Fruit fly (Drosophila melanogaster) whole organism, embryonic: Measurements from ENCODE around the gene CG43401.

ENCODE experiments used
- ATbp ChIP-seq: fragments of 200-800 bp; sonication (Bioruptor generic); optimal IDR thresholded peaks from 2 replicates; lab custom pipeline; 2017; ENCODE audit warnings: missing biosample characterization, mild to moderate bottlenecking, missing genetic modification characterization, missing genetic modification reagents
- Abd-B ChIP-seq: fragments of 200-800 bp; sonication (Bioruptor generic); optimal IDR thresholded peaks from 2 replicates; lab custom pipeline; 2018; ENCODE audit warnings: missing biosample characterization, mild to moderate bottlenecking, missing genetic modification characterization, moderate library complexity
- BEAF-32 ChIP-seq: fragments of 200-800 bp; sonication (Bioruptor generic); optimal IDR thresholded peaks from 3 replicates; lab custom pipeline; 2017; ENCODE audit warnings: missing biosample characterization, missing genetic modification characterization, mild to moderate bottlenecking, moderate library complexity, missing genetic modification reagents
- Blimp-1 ChIP-seq: fragments of 200-800 bp; sonication (Bioruptor generic); optimal IDR thresholded peaks from 3 replicates; lab custom pipeline; 2018; ENCODE audit warnings: missing biosample characterization, missing genetic modification characterization, mild to moderate bottlenecking, moderate library complexity, missing genetic modification reagents
- CG11504 ChIP-seq: fragments of 200-800 bp; sonication (Bioruptor generic); optimal IDR thresholded peaks from 3 replicates; lab custom pipeline; 2019; ENCODE audit warnings: missing biosample characterization, mild to moderate bottlenecking, missing genetic modification characterization, moderate library complexity
- CG11723 ChIP-seq: fragments of 200-800 bp; sonication (Bioruptor generic); optimal IDR thresholded peaks from 2 replicates; lab custom pipeline; 2017; ENCODE audit warnings: missing biosample characterization, mild to moderate bottlenecking, missing genetic modification characterization
- CG12769 ChIP-seq: fragments of 200-800 bp; sonication (Bioruptor generic); optimal IDR thresholded peaks from 2 replicates; lab custom pipeline; 2019; ENCODE audit warnings: missing biosample characterization, mild to moderate bottlenecking, missing genetic modification characterization, moderate library complexity
- CG13424 ChIP-seq: fragments of 200-800 bp; sonication (Bioruptor generic); optimal IDR thresholded peaks from 2 replicates; lab custom pipeline; 2019; ENCODE audit warnings: missing biosample characterization, mild to moderate bottlenecking, missing genetic modification characterization, moderate library complexity
- CG16779 ChIP-seq: fragments of 200-800 bp; sonication (Bioruptor generic); IDR thresholded peaks from 2 replicates; pipeline ENCODE4 v1.3.6; 2022; ENCODE audit warnings: missing biosample characterization, missing genetic modification characterization
- CG17912 ChIP-seq: fragments of 200-800 bp; sonication (Bioruptor generic); optimal IDR thresholded peaks from 2 replicates; lab custom pipeline; 2018; ENCODE audit warnings: missing biosample characterization, mild to moderate bottlenecking, missing genetic modification characterization
- CG2120 ChIP-seq: fragments of 200-800 bp; sonication (Bioruptor generic); optimal IDR thresholded peaks from 3 replicates; lab custom pipeline; 2016; ENCODE audit warnings: missing biosample characterization, missing genetic modification characterization
- CG2889 ChIP-seq: fragments of 200-800 bp; sonication (Bioruptor generic); IDR thresholded peaks from 3 replicates; pipeline ENCODE4 v1.3.6; 2022; ENCODE audit warnings: missing biosample characterization, missing genetic modification characterization
- CG30431 ChIP-seq: fragments of 200-800 bp; sonication (Bioruptor generic); optimal IDR thresholded peaks from 2 replicates; lab custom pipeline; 2017; ENCODE audit warnings: missing biosample characterization, missing genetic modification characterization
- CG33557 ChIP-seq: fragments of 200-800 bp; sonication (Bioruptor generic); optimal IDR thresholded peaks from 2 replicates; lab custom pipeline; 2019; ENCODE audit warnings: missing biosample characterization, mild to moderate bottlenecking, missing genetic modification characterization, moderate library complexity
- CG34422 ChIP-seq: fragments of 200-800 bp; sonication (Bioruptor generic); IDR thresholded peaks from 3 replicates; pipeline ENCODE4 v1.3.6; 2022; ENCODE audit warnings: missing biosample characterization, missing genetic modification characterization
- CG3995 ChIP-seq: fragments of 200-800 bp; sonication (Bioruptor generic); optimal IDR thresholded peaks from 3 replicates; lab custom pipeline; 2016; ENCODE audit warnings: missing biosample characterization, missing genetic modification characterization
- CG6175 ChIP-seq: fragments of 200-800 bp; sonication (Bioruptor generic); IDR thresholded peaks from 3 replicates; pipeline ENCODE4 v1.3.6; 2022; ENCODE audit warnings: missing biosample characterization, missing genetic modification characterization
- CG7372 ChIP-seq: fragments of 200-800 bp; sonication (Bioruptor generic); IDR thresholded peaks from 2 replicates; pipeline ENCODE4 v1.3.6; 2022; ENCODE audit warnings: missing biosample characterization, missing genetic modification characterization
- CG7556 ChIP-seq: fragments of 200-800 bp; sonication (Bioruptor generic); optimal IDR thresholded peaks from 2 replicates; lab custom pipeline; 2017; ENCODE audit warnings: missing biosample characterization, mild to moderate bottlenecking, missing genetic modification characterization
- CG7745 ChIP-seq: fragments of 200-800 bp; sonication (Bioruptor generic); optimal IDR thresholded peaks from 2 replicates; lab custom pipeline; 2018; ENCODE audit warnings: missing biosample characterization, mild to moderate bottlenecking, missing genetic modification characterization, moderate library complexity
- CG7786 ChIP-seq: fragments of 200-800 bp; sonication (Bioruptor generic); optimal IDR thresholded peaks from 2 replicates; lab custom pipeline; 2016; ENCODE audit warnings: missing biosample characterization, missing genetic modification characterization
- CG8765 ChIP-seq: fragments of 200-800 bp; sonication (Bioruptor generic); IDR thresholded peaks from 2 replicates; pipeline ENCODE4 v1.3.6; 2022; ENCODE audit warnings: missing biosample characterization, missing genetic modification characterization
- CG9817 ChIP-seq: fragments of 200-800 bp; sonication (Bioruptor generic); optimal IDR thresholded peaks from 2 replicates; lab custom pipeline; 2018; ENCODE audit warnings: missing biosample characterization, mild to moderate bottlenecking, missing genetic modification characterization, moderate library complexity
- Chrac-16 ChIP-seq: fragments of 200-800 bp; sonication (Bioruptor generic); optimal IDR thresholded peaks from 3 replicates; lab custom pipeline; 2016; ENCODE audit warnings: missing biosample characterization, missing genetic modification characterization
- D19B ChIP-seq: fragments of 200-800 bp; sonication (Bioruptor generic); optimal IDR thresholded peaks from 2 replicates; lab custom pipeline; 2017; ENCODE audit warnings: missing biosample characterization, mild to moderate bottlenecking, missing genetic modification characterization
- Dref ChIP-seq: fragments of 200-800 bp; sonication (Bioruptor generic); IDR thresholded peaks from 2 replicates; pipeline ENCODE4 v1.3.6; 2022; ENCODE audit warnings: missing biosample characterization, missing genetic modification characterization
- E2f2 ChIP-seq: fragments of 200-800 bp; sonication (Bioruptor generic); IDR thresholded peaks from 2 replicates; pipeline ENCODE4 v1.3.6; 2022; ENCODE audit warnings: missing biosample characterization, missing genetic modification characterization
- Hey ChIP-seq: fragments of 200-800 bp; sonication (Bioruptor generic); optimal IDR thresholded peaks from 3 replicates; lab custom pipeline; 2018; ENCODE audit warnings: missing biosample characterization, mild to moderate bottlenecking, missing genetic modification characterization
- Jarid2 ChIP-seq: fragments of 200-800 bp; sonication (Bioruptor generic); optimal IDR thresholded peaks from 3 replicates; lab custom pipeline; 2017; ENCODE audit warnings: mild to moderate bottlenecking, missing biosample characterization, missing genetic modification reagents, missing genetic modification characterization
- Mrtf ChIP-seq: fragments of 200-800 bp; sonication (Bioruptor generic); IDR thresholded peaks from 3 replicates; pipeline ENCODE4 v1.3.6; 2022; ENCODE audit warnings: missing biosample characterization, missing genetic modification characterization
- Poxn ChIP-seq: fragments of 200-800 bp; sonication (Bioruptor generic); IDR thresholded peaks from 2 replicates; pipeline ENCODE4 v1.3.6; 2022; ENCODE audit warnings: missing biosample characterization, missing genetic modification characterization
- Rfx ChIP-seq: fragments of 200-800 bp; sonication (Bioruptor generic); IDR thresholded peaks from 2 replicates; pipeline ENCODE4 v1.3.6; 2022; ENCODE audit warnings: missing biosample characterization, missing genetic modification characterization
- TFAM ChIP-seq: fragments of 200-800 bp; sonication (Bioruptor generic); optimal IDR thresholded peaks from 2 replicates; lab custom pipeline; 2017; ENCODE audit warnings: missing biosample characterization, missing genetic modification characterization, inconsistent platforms
- Taf1 ChIP-seq: fragments of 200-800 bp; sonication (Bioruptor generic); IDR thresholded peaks from 2 replicates; pipeline ENCODE4 v1.3.6; 2022; ENCODE audit warnings: missing biosample characterization, missing genetic modification characterization
- ac ChIP-seq: fragments of 200-800 bp; sonication (Bioruptor generic); optimal IDR thresholded peaks from 3 replicates; lab custom pipeline; 2017; ENCODE audit warnings: missing biosample characterization, mild to moderate bottlenecking, missing genetic modification characterization
- caup ChIP-seq: fragments of 200-800 bp; sonication (Bioruptor generic); optimal IDR thresholded peaks from 3 replicates; lab custom pipeline; 2017; ENCODE audit warnings: missing biosample characterization, mild to moderate bottlenecking, missing genetic modification characterization, moderate library complexity; ENCODE audit not compliant: severe bottlenecking
- chn ChIP-seq: fragments of 200-800 bp; sonication (Bioruptor generic); optimal IDR thresholded peaks from 2 replicates; lab custom pipeline; 2016; ENCODE audit warnings: missing biosample characterization, missing genetic modification characterization
- ci ChIP-seq: fragments of 200-800 bp; sonication (Bioruptor generic); IDR thresholded peaks from 3 replicates; pipeline ENCODE4 v1.3.6; 2022; ENCODE audit warnings: missing biosample characterization, missing genetic modification characterization
- ftz-f1 ChIP-seq: fragments of 200-800 bp; sonication (Bioruptor generic); optimal IDR thresholded peaks from 2 replicates; lab custom pipeline; 2016; ENCODE audit warnings: missing biosample characterization, missing genetic modification characterization
- gce ChIP-seq: fragments of 200-800 bp; sonication (Bioruptor generic); IDR thresholded peaks from 3 replicates; pipeline ENCODE4 v1.3.6; 2022; ENCODE audit warnings: missing biosample characterization, missing genetic modification characterization
- gfzf ChIP-seq: fragments of 200-800 bp; sonication (Bioruptor generic); optimal IDR thresholded peaks from 2 replicates; lab custom pipeline; 2016; ENCODE audit warnings: missing biosample characterization, mild to moderate bottlenecking, missing genetic modification characterization, moderate library complexity
- hb ChIP-seq: fragments of 200-800 bp; sonication (Bioruptor generic); IDR thresholded peaks from 3 replicates; pipeline ENCODE4 v1.3.6; 2022; ENCODE audit warnings: missing biosample characterization, missing genetic modification characterization; ENCODE audit not compliant: partially characterized antibody
- ken ChIP-seq: fragments of 200-800 bp; sonication (Bioruptor generic); IDR thresholded peaks from 3 replicates; pipeline ENCODE4 v1.3.6; 2022; ENCODE audit warnings: missing biosample characterization, missing genetic modification characterization
- klu ChIP-seq: fragments of 200-800 bp; sonication (Bioruptor generic); IDR thresholded peaks from 2 replicates; pipeline ENCODE4 v1.3.6; 2022; ENCODE audit warnings: missing biosample characterization, missing genetic modification characterization
- knrl ChIP-seq: fragments of 200-800 bp; sonication (Bioruptor generic); IDR thresholded peaks from 3 replicates; pipeline ENCODE4 v1.3.6; 2022; ENCODE audit warnings: missing biosample characterization, missing genetic modification characterization; ENCODE audit not compliant: partially characterized antibody
- maf-S ChIP-seq: fragments of 200-800 bp; sonication (Bioruptor generic); optimal IDR thresholded peaks from 2 replicates; lab custom pipeline; 2016; ENCODE audit warnings: missing biosample characterization, missing genetic modification characterization
- pita ChIP-seq: fragments of 200-800 bp; sonication (Bioruptor generic); optimal IDR thresholded peaks from 2 replicates; lab custom pipeline; 2017; ENCODE audit warnings: missing biosample characterization, mild to moderate bottlenecking, missing genetic modification characterization
- sim ChIP-seq: fragments of 200-800 bp; sonication (Bioruptor generic); IDR thresholded peaks from 2 replicates; pipeline ENCODE4 v1.3.6; 2022; ENCODE audit warnings: missing biosample characterization, missing genetic modification characterization
- sima ChIP-seq: fragments of 200-800 bp; sonication (Bioruptor generic); optimal IDR thresholded peaks from 2 replicates; lab custom pipeline; 2016; ENCODE audit warnings: missing biosample characterization, missing genetic modification characterization
- sisA ChIP-seq: fragments of 200-800 bp; sonication (Bioruptor generic); IDR thresholded peaks from 2 replicates; pipeline ENCODE4 v1.3.6; 2022; ENCODE audit warnings: missing biosample characterization, missing genetic modification characterization
- sob ChIP-seq: fragments of 200-800 bp; sonication (Bioruptor generic); IDR thresholded peaks from 2 replicates; pipeline ENCODE4 v1.3.6; 2022; ENCODE audit warnings: missing biosample characterization, missing genetic modification characterization
- stc ChIP-seq: fragments of 200-800 bp; sonication (Bioruptor generic); IDR thresholded peaks from 2 replicates; pipeline ENCODE4 v1.3.6; 2022; ENCODE audit warnings: missing biosample characterization, missing genetic modification characterization

CG43401 gene

dm6 chr2L:1470009-1470408 lies 41.7 kb downstream of the CG43401 start (continued):
- TF ChIP-seq CG7372 (GFP tag; lab: Robert Waterston, UW), result no peak
- TF ChIP-seq Mrtf (GFP tag; lab: Robert Waterston, UW), result no peak
- no peak for TF ChIP-seq CG9817 (tag; lab: Kevin White, UChicago)
- TF ChIP-seq E2f2 (GFP tag; lab: Robert Waterston, UW), result 0 out of 2 replicates have a peak, but pooled peaks have one; percentile 14
- no peak for TF ChIP-seq D19B (GFP tag; lab: Kevin White, UChicago)
- no peak for TF ChIP-seq klu (GFP tag; lab: Robert Waterston, UW)
- no peak for TF ChIP-seq CG13424 (tag; lab: Kevin White, UChicago)
- no peak for TF ChIP-seq sim
- TF ChIP-seq CG8765 (GFP tag; lab: Robert Waterston, UW), result no peak
- no peak for TF ChIP-seq Poxn
- no peak for TF ChIP-seq CG3995
- no peak for TF ChIP-seq CG11723 (GFP tag; lab: Kevin White, UChicago)
- TF ChIP-seq CG17912 (GFP tag; lab: Kevin White, UChicago), result no peak
- TF ChIP-seq CG7556, result peak; percentile 15
- no peak for TF ChIP-seq ken
- no peak for TF ChIP-seq CG34422
- no peak for TF ChIP-seq ac
- TF ChIP-seq caup (GFP tag; lab: Kevin White, UChicago), result no peak
- no peak for TF ChIP-seq stc (GFP tag; lab: Robert Waterston, UW)
- TF ChIP-seq sima (GFP tag; lab: Kevin White, UChicago), result no peak
- peak; percentile 47 for TF ChIP-seq CG11504 (tag; lab: Kevin White, UChicago)
- TF ChIP-seq CG30431, result no peak
- no peak for TF ChIP-seq CG12769 (tag; lab: Kevin White, UChicago)
- TF ChIP-seq pita (GFP tag; lab: Kevin White, UChicago), result no peak
- TF ChIP-seq gce (GFP tag; lab: Robert Waterston, UW), result no peak
- TF ChIP-seq maf-S (GFP tag; lab: Kevin White, UChicago), result no peak
- no peak for TF ChIP-seq CG2889 (GFP tag; lab: Robert Waterston, UW)
- TF ChIP-seq Taf1 (GFP tag; lab: Robert Waterston, UW), result no peak
- TF ChIP-seq gfzf (GFP tag; lab: Kevin White, UChicago), result no peak
- no peak for TF ChIP-seq ftz-f1 (GFP tag; lab: Kevin White, UChicago)
- no peak for TF ChIP-seq Hey (tag; lab: Kevin White, UChicago)
- TF ChIP-seq sisA (GFP tag; lab: Robert Waterston, UW), result no peak
- TF ChIP-seq CG6175, result no peak
- no peak for TF ChIP-seq TFAM (GFP tag; lab: Kevin White, UChicago)
- no peak for TF ChIP-seq Rfx
- no peak for TF ChIP-seq BEAF-32 (GFP tag; lab: Kevin White, UChicago)
- TF ChIP-seq chn (GFP tag; lab: Kevin White, UChicago), result no peak
- TF ChIP-seq CG7745, result no peak
- no peak for TF ChIP-seq Dref (GFP tag; lab: Robert Waterston, UW)
- TF ChIP-seq knrl (GFP tag; lab: Robert Waterston, UW), result no peak
- TF ChIP-seq CG2120 (GFP tag; lab: Kevin White, UChicago), result no peak
- TF ChIP-seq ci (GFP tag; lab: Robert Waterston, UW), result peak; percentile 56; the same call in 1 of the 3 replicates
- peak; percentile 15 for TF ChIP-seq Chrac-16 (GFP tag; lab: Kevin White, UChicago)
- TF ChIP-seq CG16779 (GFP tag; lab: Robert Waterston, UW), result no peak
- no peak for TF ChIP-seq Abd-B (GFP tag; lab: Kevin White, UChicago)
- no peak for TF ChIP-seq hb (GFP tag; lab: Robert Waterston, UW)
- TF ChIP-seq CG33557 (GFP tag; lab: Kevin White, UChicago), result peak; percentile 4
- no peak for TF ChIP-seq sob (GFP tag; lab: Robert Waterston, UW)
- TF ChIP-seq ATbp (GFP tag; lab: Kevin White, UChicago), result no peak
- peak; percentile 41 for TF ChIP-seq Blimp-1 (GFP tag; lab: Kevin White, UChicago)
- no peak for TF ChIP-seq Jarid2 (GFP tag; lab: Kevin White, UChicago)
- TF ChIP-seq CG7786 (GFP tag; lab: Kevin White, UChicago), result no peak
